Worm (Caenorhabditis elegans) whole organism, L2 larva: ENCODE measurements around the gene F56C3.4.

Source experiments
- C34F6.9 ChIP-seq: fragments of 150-350 bp; optimal IDR thresholded peaks from 2 replicates; lab custom pipeline; 2014; ENCODE audit warnings: missing biosample characterization, missing genetic modification characterization
- F13H6.1 ChIP-seq: sonication (generic microtip); optimal IDR thresholded peaks from 2 replicates; lab custom pipeline; 2016; ENCODE audit warnings: missing genetic modification characterization, missing compliant biosample characterization
- R02D3.7 ChIP-seq: fragments of 150-350 bp; optimal IDR thresholded peaks from 2 replicates; lab custom pipeline; 2014; ENCODE audit warnings: missing biosample characterization, missing genetic modification characterization
- Y55F3AM.14 ChIP-seq: fragments of 200-800 bp; sonication (Bioruptor generic); optimal IDR thresholded peaks from 2 replicates; lab custom pipeline; 2018; ENCODE audit warnings: mild to moderate bottlenecking, missing genetic modification characterization, missing compliant biosample characterization
- ZK546.5 ChIP-seq: sonication (generic microtip); optimal IDR thresholded peaks from 2 replicates; lab custom pipeline; 2017; ENCODE audit warnings: missing biosample characterization, missing genetic modification characterization
- alr-1 ChIP-seq: fragments of 150-350 bp; optimal IDR thresholded peaks from 2 replicates; lab custom pipeline; 2014; ENCODE audit warnings: missing biosample characterization, missing genetic modification characterization
- aly-2 ChIP-seq: fragments of 150-350 bp; optimal IDR thresholded peaks from 2 replicates; lab custom pipeline; 2014; ENCODE audit warnings: missing biosample characterization, missing genetic modification characterization
- ama-1 ChIP-seq: fragments of 150-350 bp; optimal IDR thresholded peaks from 2 replicates; lab custom pipeline; 2018; ENCODE audit warnings: inconsistent platforms
- blmp-1 ChIP-seq: sonication (generic microtip); optimal IDR thresholded peaks from 2 replicates; lab custom pipeline; 2017; ENCODE audit warnings: missing genetic modification characterization, mild to moderate bottlenecking, missing compliant biosample characterization, antibody characterized with exemption, moderate library complexity; ENCODE audit not compliant: insufficient read depth
- ceh-16 ChIP-seq: fragments of 150-350 bp; optimal IDR thresholded peaks from 2 replicates; lab custom pipeline; 2014; ENCODE audit warnings: missing biosample characterization, missing genetic modification characterization
- ceh-82 ChIP-seq: fragments of 150-350 bp; optimal IDR thresholded peaks from 2 replicates; lab custom pipeline; 2014; ENCODE audit warnings: missing biosample characterization, missing genetic modification characterization
- crh-2 ChIP-seq: sonication (generic microtip); optimal IDR thresholded peaks from 2 replicates; lab custom pipeline; 2017; ENCODE audit warnings: missing biosample characterization, missing genetic modification characterization
- egl-27 ChIP-seq: sonication (generic microtip); optimal IDR thresholded peaks from 3 replicates; lab custom pipeline; 2017; ENCODE audit warnings: missing biosample characterization, missing genetic modification reagents, missing genetic modification characterization
- elt-1 ChIP-seq: fragments of 150-350 bp; optimal IDR thresholded peaks from 2 replicates; lab custom pipeline; 2014; ENCODE audit warnings: missing biosample characterization, missing genetic modification characterization
- fos-1 ChIP-seq: fragments of 150-350 bp; optimal IDR thresholded peaks from 2 replicates; lab custom pipeline; 2014; ENCODE audit warnings: missing biosample characterization, missing genetic modification characterization
- gmeb-1 ChIP-seq: fragments of 150-350 bp; optimal IDR thresholded peaks from 2 replicates; lab custom pipeline; 2014; ENCODE audit warnings: missing biosample characterization, missing genetic modification characterization
- lin-13 ChIP-seq: fragments of 150-350 bp; optimal IDR thresholded peaks from 2 replicates; lab custom pipeline; 2014; ENCODE audit warnings: missing biosample characterization, missing genetic modification reagents, missing genetic modification characterization
- lin-39 ChIP-seq: fragments of 150-350 bp; optimal IDR thresholded peaks from 2 replicates; lab custom pipeline; 2014; ENCODE audit warnings: missing biosample characterization, missing genetic modification reagents, missing genetic modification characterization
- lsy-2 ChIP-seq, 2 experiments: fragments of 150-350 bp in 1 of 2; sonication (generic microtip) in 1 of 2; optimal IDR thresholded peaks; 2 replicates each; lab custom pipeline; 2014 to 2017; ENCODE audit warnings: missing biosample characterization in 2 of 2, missing genetic modification characterization in 2 of 2
- mab-5 ChIP-seq: fragments of 150-350 bp; optimal IDR thresholded peaks from 2 replicates; lab custom pipeline; 2014; ENCODE audit warnings: missing biosample characterization, missing genetic modification characterization
- mbf-1 ChIP-seq: sonication (generic microtip); optimal IDR thresholded peaks from 2 replicates; lab custom pipeline; 2017; ENCODE audit warnings: missing biosample characterization, missing genetic modification characterization
- mdl-1 ChIP-seq, 2 experiments: fragments of 150-350 bp in 1 of 2; sonication (generic microtip) in 1 of 2; optimal IDR thresholded peaks; 2 replicates each; lab custom pipeline; 2017; ENCODE audit warnings: missing biosample characterization in 2 of 2, missing genetic modification characterization in 2 of 2
- nhr-10 ChIP-seq: sonication (generic microtip); optimal IDR thresholded peaks from 2 replicates; lab custom pipeline; 2017; ENCODE audit warnings: missing biosample characterization, missing genetic modification characterization
- nhr-11 ChIP-seq: fragments of 150-350 bp; optimal IDR thresholded peaks from 2 replicates; lab custom pipeline; 2014; ENCODE audit warnings: missing biosample characterization, missing genetic modification characterization
- nhr-12 ChIP-seq: fragments of 150-350 bp; optimal IDR thresholded peaks from 2 replicates; lab custom pipeline; 2014; ENCODE audit warnings: missing biosample characterization, missing genetic modification characterization
- nhr-129 ChIP-seq: fragments of 150-350 bp; optimal IDR thresholded peaks from 2 replicates; lab custom pipeline; 2014; ENCODE audit warnings: missing biosample characterization, missing genetic modification characterization
- nhr-21 ChIP-seq: fragments of 150-350 bp; optimal IDR thresholded peaks from 2 replicates; lab custom pipeline; 2014; ENCODE audit warnings: missing biosample characterization, missing genetic modification characterization
- nhr-23 ChIP-seq: fragments of 150-350 bp; optimal IDR thresholded peaks from 2 replicates; lab custom pipeline; 2014; ENCODE audit warnings: missing biosample characterization, missing genetic modification reagents, missing genetic modification characterization
- nhr-237 ChIP-seq: fragments of 150-350 bp; optimal IDR thresholded peaks from 2 replicates; lab custom pipeline; 2014; ENCODE audit warnings: missing biosample characterization, missing genetic modification characterization
- nhr-25 ChIP-seq: fragments of 150-350 bp; sonication (generic microtip); optimal IDR thresholded peaks from 3 replicates; lab custom pipeline; 2014; ENCODE audit warnings: missing biosample characterization, missing genetic modification characterization
- nhr-6 ChIP-seq: fragments of 150-350 bp; optimal IDR thresholded peaks from 2 replicates; lab custom pipeline; 2014; ENCODE audit warnings: missing biosample characterization, missing genetic modification characterization
- nhr-77 ChIP-seq: fragments of 150-350 bp; optimal IDR thresholded peaks from 2 replicates; lab custom pipeline; 2014; ENCODE audit warnings: missing biosample characterization, missing genetic modification characterization
- peb-1 ChIP-seq: fragments of 150-350 bp; optimal IDR thresholded peaks from 2 replicates; lab custom pipeline; 2014; ENCODE audit warnings: missing biosample characterization, missing genetic modification characterization
- sem-4 ChIP-seq: fragments of 150-350 bp; optimal IDR thresholded peaks from 2 replicates; lab custom pipeline; 2014; ENCODE audit warnings: missing biosample characterization, missing genetic modification reagents, missing genetic modification characterization
- skn-1 ChIP-seq: sonication (generic microtip); optimal IDR thresholded peaks from 2 replicates; lab custom pipeline; 2017; ENCODE audit warnings: missing biosample characterization, missing genetic modification characterization
- sma-3 ChIP-seq: sonication (generic microtip); optimal IDR thresholded peaks from 2 replicates; lab custom pipeline; 2016; ENCODE audit warnings: missing genetic modification reagents, missing genetic modification characterization, missing compliant biosample characterization
- sma-9 ChIP-seq, 2 experiments: fragments of 150-350 bp in 1 of 2; sonication (generic microtip) in 1 of 2; optimal IDR thresholded peaks; 2 replicates each; lab custom pipeline; 2014 to 2016; ENCODE audit warnings: missing genetic modification characterization in 2 of 2, mild to moderate bottlenecking in 1 of 2, missing biosample characterization in 1 of 2, missing compliant biosample characterization in 1 of 2, missing genetic modification reagents in 1 of 2, moderate library complexity in 1 of 2
- snpc-4 ChIP-seq: fragments of 150-350 bp; optimal IDR thresholded peaks from 2 replicates; lab custom pipeline; 2014; ENCODE audit warnings: missing biosample characterization, missing genetic modification characterization
- unc-39 ChIP-seq: fragments of 150-350 bp; optimal IDR thresholded peaks from 2 replicates; lab custom pipeline; 2014; ENCODE audit warnings: missing biosample characterization, missing genetic modification characterization
- unc-55 ChIP-seq: fragments of 150-350 bp; sonication (generic microtip); optimal IDR thresholded peaks from 3 replicates; lab custom pipeline; 2014; ENCODE audit warnings: missing biosample characterization, missing genetic modification reagents, missing genetic modification characterization
- unc-62 ChIP-seq: fragments of 150-350 bp; optimal IDR thresholded peaks from 2 replicates; lab custom pipeline; 2014; ENCODE audit warnings: missing biosample characterization, missing genetic modification reagents, missing genetic modification characterization
- zag-1 ChIP-seq: fragments of 150-350 bp; optimal IDR thresholded peaks from 2 replicates; lab custom pipeline; 2014; ENCODE audit warnings: missing biosample characterization, missing genetic modification characterization
- ztf-1 ChIP-seq: fragments of 200-800 bp; sonication (Bioruptor generic); conservative IDR thresholded peaks from 2 replicates; pipeline ENCODE4 v1.3.6; 2022; ENCODE audit warnings: missing genetic modification characterization, missing compliant biosample characterization
- ztf-11 ChIP-seq: sonication (generic microtip); optimal IDR thresholded peaks from 2 replicates; lab custom pipeline; 2017; ENCODE audit warnings: missing biosample characterization, missing genetic modification characterization
- ztf-4 ChIP-seq: fragments of 150-350 bp; optimal IDR thresholded peaks from 2 replicates; lab custom pipeline; 2014; ENCODE audit warnings: missing biosample characterization, missing genetic modification characterization

Gene F56C3.4

ce11 chrX:1329847-1330246 is 30.7 kb downstream of the F56C3.4 start, which contains the start of gene F21E9.2:
Gene F21E9.2 (minus strand): TSS chrX:1329947.
- no peak for TF ChIP-seq mdl-1 (tag; optimal IDR thresholded peaks at IDR 0.05; lab: Kevin White, UChicago)
- TF ChIP-seq elt-1 (tag; lab: Kevin White, UChicago), result no peak
- no peak for TF ChIP-seq ceh-82 (tag; lab: Kevin White, UChicago)
- TF ChIP-seq nhr-129, result no peak
- TF ChIP-seq sma-3, result no peak
- no peak for TF ChIP-seq nhr-25 (tag; lab: Kevin White, UChicago)
- TF ChIP-seq fos-1, result no peak
- TF ChIP-seq zag-1 (tag; lab: Kevin White, UChicago), result no peak
- no peak for TF ChIP-seq egl-27 (tag; lab: Kevin White, UChicago)
- TF ChIP-seq nhr-237, result no peak
- no peak for TF ChIP-seq blmp-1 (tag; lab: Kevin White, UChicago)
- TF ChIP-seq ztf-4, result no peak
- no peak for TF ChIP-seq lin-39 (tag; lab: Kevin White, UChicago)
- TF ChIP-seq R02D3.7 (tag; lab: Kevin White, UChicago), result no peak
- no peak for TF ChIP-seq lin-13 (GFP tag; lab: Kevin White, UChicago)
- no peak for TF ChIP-seq nhr-10 (tag; lab: Kevin White, UChicago)
- TF ChIP-seq lsy-2 (tag; optimal IDR thresholded peaks at IDR 0.05; lab: Kevin White, UChicago), result no peak
- TF ChIP-seq nhr-21 (tag; lab: Kevin White, UChicago), result no peak
- TF ChIP-seq snpc-4 (tag; lab: Kevin White, UChicago), result no peak
- no peak for TF ChIP-seq mab-5 (tag; lab: Kevin White, UChicago)

- TF ChIP-seq R02D3.7 (tag; lab: Kevin White, UChicago) (no peak), peb-1 (no peak), ztf-1 (GFP tag; lab: Robert Waterston, UW) (no peak), gmeb-1 (tag; lab: Kevin White, UChicago) (no peak), ztf-4 (no peak), lin-39 (tag; lab: Kevin White, UChicago) (no peak), ceh-82 (tag; lab: Kevin White, UChicago) (no peak), sma-3 (no peak), sma-9 (GFP tag; optimal IDR thresholded peaks at IDR 0.05; lab: Kevin White, UChicago) (no peak), sma-9 (tag; optimal IDR thresholded peaks at IDR 0.05; lab: Kevin White, UChicago) (no peak)
These were observed 33.3 kb downstream of the F56C3.4 start for ce11 chrX:1327201-1327600.

ce11 chrX:1322997-1323396 is 37.5 kb downstream of the F56C3.4 start:
- TF ChIP-seq Y55F3AM.14 (GFP tag; lab: Kevin White, UChicago) (no peak), nhr-6 (tag; lab: Kevin White, UChicago) (peak; percentile 91), ama-1 (lab: Kevin White, UChicago) (no peak), egl-27 (tag; lab: Kevin White, UChicago) (peak; percentile 67), ceh-82 (tag; lab: Kevin White, UChicago) (peak; percentile 55), fos-1 (peak; percentile 79), nhr-129 (peak; percentile 98), nhr-10 (tag; lab: Kevin White, UChicago) (no peak), ZK546.5 (tag; lab: Kevin White, UChicago) (no peak), nhr-25 (tag; lab: Kevin White, UChicago) (peak; percentile 82), ztf-4 (peak; percentile 29), F13H6.1 (peak; percentile 58), snpc-4 (tag; lab: Kevin White, UChicago) (peak; percentile 41), sma-9 (GFP tag; optimal IDR thresholded peaks at IDR 0.05; lab: Kevin White, UChicago) (peak; percentile 22), sma-9 (tag; optimal IDR thresholded peaks at IDR 0.05; lab: Kevin White, UChicago) (no peak), ztf-11 (no peak), sem-4 (peak; percentile 72), unc-62 (GFP tag; lab: Kevin White, UChicago) (no peak), lsy-2 (tag; optimal IDR thresholded peaks at IDR 0.05; lab: Kevin White, UChicago) (peak; percentile 74 to 84), nhr-12 (tag; lab: Kevin White, UChicago) (no peak), zag-1 (tag; lab: Kevin White, UChicago) (peak; percentile 83), nhr-237 (peak; percentile 16), blmp-1 (tag; lab: Kevin White, UChicago) (peak; percentile 46), mbf-1 (tag; lab: Kevin White, UChicago) (no peak), peb-1 (no peak), mab-5 (tag; lab: Kevin White, UChicago) (peak; percentile 78), alr-1 (tag; lab: Kevin White, UChicago) (no peak), lin-13 (GFP tag; lab: Kevin White, UChicago) (peak; percentile 75), gmeb-1 (tag; lab: Kevin White, UChicago) (peak; percentile 77), nhr-11 (tag; lab: Kevin White, UChicago) (no peak), crh-2 (tag; lab: Kevin White, UChicago) (peak; percentile 93), nhr-21 (tag; lab: Kevin White, UChicago) (peak; percentile 88), nhr-23 (tag; lab: Kevin White, UChicago) (no peak), unc-39 (tag; lab: Kevin White, UChicago) (no peak), ztf-1 (GFP tag; lab: Robert Waterston, UW) (no peak), C34F6.9 (peak; percentile 68), mdl-1 (tag; optimal IDR thresholded peaks at IDR 0.05; lab: Kevin White, UChicago) (peak; percentile 61 to 81), skn-1 (tag; lab: Kevin White, UChicago) (no peak), aly-2 (tag; lab: Kevin White, UChicago) (no peak), ceh-16 (peak; percentile 54), elt-1 (tag; lab: Kevin White, UChicago) (no peak), unc-55 (GFP tag; lab: Kevin White, UChicago) (peak; percentile 99), nhr-77 (tag; lab: Kevin White, UChicago) (peak; percentile 78), R02D3.7 (tag; lab: Kevin White, UChicago) (peak; percentile 17), lin-39 (tag; lab: Kevin White, UChicago) (peak; percentile 41), sma-3 (peak; percentile 85)
